Worm (Caenorhabditis elegans) whole organism, L4/young adult: ENCODE measurements around the gene ceh-92.

Experiments used
- W03F9.2 ChIP-seq: fragments of 150-350 bp; optimal IDR thresholded peaks from 2 replicates; lab custom pipeline; 2014; ENCODE audit warnings: missing biosample characterization, missing genetic modification characterization
- dao-5 ChIP-seq: sonication (generic microtip); optimal IDR thresholded peaks from 2 replicates; lab custom pipeline; 2016; ENCODE audit warnings: missing genotype, missing genetic modification characterization, moderate library complexity, missing compliant biosample characterization
- him-1 ChIP-seq: sonication (generic microtip); optimal IDR thresholded peaks from 2 replicates; lab custom pipeline; 2016; ENCODE audit warnings: missing genotype, missing genetic modification reagents, missing genetic modification characterization, missing compliant biosample characterization

The ceh-92 gene

DNA sequence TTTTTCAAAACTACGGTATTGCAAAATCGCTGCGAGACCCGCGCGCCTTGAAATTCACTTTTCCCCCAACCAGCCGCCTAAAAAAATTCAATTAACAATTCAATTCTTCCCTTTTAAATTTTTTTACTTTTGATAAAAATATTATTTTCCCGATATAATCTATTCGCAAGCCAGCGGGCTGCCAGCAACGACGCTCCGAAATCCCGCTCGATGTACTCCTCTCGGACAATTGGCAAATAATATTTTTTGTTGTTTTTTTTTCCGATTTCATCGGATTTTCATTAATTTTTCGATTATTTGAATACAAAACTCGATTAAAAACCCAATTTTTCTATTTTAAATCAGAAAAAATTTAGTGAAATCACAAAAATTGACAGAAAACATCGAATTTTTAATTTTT lies 34.4 kb downstream of the ceh-92 start:
- TF ChIP-seq him-1 (tag; lab: Kevin White, UChicago) (no peak), W03F9.2 (tag; lab: Kevin White, UChicago) (no peak), dao-5 (tag; lab: Kevin White, UChicago) (no peak)

ce11 chrIII:11616446-11616845 lies 35.0 kb downstream of the ceh-92 start, which contains the start of gene ceh-91:
Gene ceh-91, plus strand, starts transcription at chrIII:11616746.
- TF ChIP-seq dao-5 (tag; lab: Kevin White, UChicago) (no peak), him-1 (tag; lab: Kevin White, UChicago) (no peak), W03F9.2 (tag; lab: Kevin White, UChicago) (no peak)

DNA sequence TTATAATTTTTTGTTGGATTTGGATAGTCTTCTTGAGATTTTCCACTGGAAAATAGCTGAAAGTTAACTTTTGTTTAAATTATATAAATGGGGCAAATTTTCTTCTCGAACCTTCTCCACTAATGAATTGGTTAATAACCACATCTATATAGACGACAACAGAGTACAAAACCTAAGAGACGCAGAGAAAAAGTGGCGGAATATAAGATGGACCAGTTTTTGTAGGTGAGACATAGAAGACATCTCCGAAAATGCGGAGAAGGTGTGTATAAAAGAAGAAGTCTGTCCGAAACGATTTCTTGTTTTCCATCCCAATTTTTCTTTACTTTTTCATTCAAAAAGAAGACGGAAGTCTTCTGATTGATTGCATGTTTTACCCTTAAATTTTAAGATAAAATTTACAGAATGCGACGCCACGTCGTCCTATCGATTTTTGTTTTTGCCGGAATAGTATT lies 43.5 kb downstream of the ceh-92 start, which contains the start of gene gly-8:
TSS of gene gly-8 (plus strand) at position 405 of the 455 bp plus-strand sequence.
- TF ChIP-seq dao-5 (tag; lab: Kevin White, UChicago) (no peak), W03F9.2 (tag; lab: Kevin White, UChicago) (no peak), him-1 (tag; lab: Kevin White, UChicago) (no peak)

- TF ChIP-seq him-1 (tag; lab: Kevin White, UChicago) (no peak), dao-5 (tag; lab: Kevin White, UChicago) (no peak), W03F9.2 (tag; lab: Kevin White, UChicago) (no peak)
Measured at ce11 chrIII:11627631-11628030, 46.2 kb downstream of the ceh-92 start.

DNA sequence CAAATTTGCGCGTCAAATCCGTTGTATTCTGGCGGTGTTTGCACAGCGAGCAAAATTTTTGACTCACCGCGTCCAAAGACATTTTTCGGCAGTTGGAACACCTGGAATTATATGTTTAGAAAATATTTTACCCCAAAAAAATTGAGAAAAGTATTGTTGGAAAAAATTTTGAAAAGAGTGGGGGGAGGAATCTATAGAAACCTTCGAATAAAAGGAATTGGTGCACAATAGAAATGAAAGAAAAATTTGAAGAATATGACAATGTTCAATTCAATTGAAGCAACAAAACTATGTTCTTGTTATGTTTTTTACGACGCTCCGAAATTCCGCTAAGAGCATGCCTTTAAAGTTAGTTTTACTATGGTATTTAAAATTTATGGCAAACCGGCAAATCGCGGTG lies 48.0 kb downstream of the ceh-92 start, which contains the start of gene Y66A7A.7:
TSS of gene Y66A7A.7 (minus strand) at position 101 of the 400 bp plus-strand sequence.
- no peak for TF ChIP-seq W03F9.2 (tag; lab: Kevin White, UChicago)
- no peak for TF ChIP-seq him-1 (tag; lab: Kevin White, UChicago)

DNA sequence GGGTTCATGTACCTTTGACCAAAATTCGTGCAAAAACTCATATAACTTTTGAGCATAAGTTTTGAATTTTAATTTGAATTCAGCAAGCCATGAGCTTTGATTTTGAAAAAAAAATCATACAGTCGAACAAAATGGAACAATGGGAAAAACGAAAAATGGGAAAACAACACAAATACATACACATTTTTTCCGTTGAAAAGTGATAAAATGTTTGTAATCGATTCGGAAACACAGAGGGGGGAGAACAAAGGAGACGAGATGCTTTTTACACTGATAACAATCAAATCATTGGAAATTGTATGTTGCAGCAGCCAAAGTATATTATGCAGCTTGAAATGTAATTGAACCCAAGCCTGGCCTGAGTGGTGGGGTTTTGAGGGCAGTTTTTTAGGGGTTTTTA lies 49.7 kb downstream of the ceh-92 start:
- TF ChIP-seq him-1 (tag; lab: Kevin White, UChicago) (no peak), W03F9.2 (tag; lab: Kevin White, UChicago) (no peak), dao-5 (tag; lab: Kevin White, UChicago) (no peak)

- no peak for TF ChIP-seq W03F9.2 (tag; lab: Kevin White, UChicago)
- TF ChIP-seq him-1 (tag; lab: Kevin White, UChicago) = no peak
- no peak for TF ChIP-seq dao-5 (tag; lab: Kevin White, UChicago)
Measured at ce11 chrIII:11632376-11632775, 51.0 kb downstream of the ceh-92 start.

ce11 chrIII:11633444-11633843 lies 52.0 kb downstream of the ceh-92 start:
- no peak for TF ChIP-seq him-1 (tag; lab: Kevin White, UChicago)
- no peak for TF ChIP-seq W03F9.2 (tag; lab: Kevin White, UChicago)
- TF ChIP-seq dao-5 (tag; lab: Kevin White, UChicago) = no peak

DNA sequence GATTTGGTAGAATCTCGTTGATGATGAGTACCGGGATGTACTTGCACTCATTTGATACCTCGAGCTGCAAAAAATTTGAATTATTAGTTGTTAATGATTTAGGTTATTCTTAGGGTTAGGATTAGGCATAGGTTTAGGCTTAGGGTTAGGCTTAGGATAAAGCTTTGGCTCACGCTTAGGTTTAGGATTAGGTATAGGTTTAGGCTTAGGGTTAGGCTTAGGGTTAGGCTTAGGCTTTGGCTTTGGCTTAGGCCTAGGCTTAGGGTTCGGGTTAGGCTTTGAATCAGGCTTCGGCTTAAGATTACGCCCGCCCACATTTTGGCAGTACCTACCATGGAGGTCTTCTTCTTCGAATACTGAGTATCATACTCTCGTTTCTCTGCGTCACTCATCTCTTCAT lies 53.6 kb downstream of the ceh-92 start:
- no peak for TF ChIP-seq dao-5 (tag; lab: Kevin White, UChicago)
- TF ChIP-seq him-1 (tag; lab: Kevin White, UChicago) = no peak
- TF ChIP-seq W03F9.2 (tag; lab: Kevin White, UChicago) = no peak

- TF ChIP-seq W03F9.2 (tag; lab: Kevin White, UChicago) = no peak
- no peak for TF ChIP-seq him-1 (tag; lab: Kevin White, UChicago)
- TF ChIP-seq dao-5 (tag; lab: Kevin White, UChicago) = no peak
Measured at ce11 chrIII:11636740-11637139, 55.3 kb downstream of the ceh-92 start, which contains the start of gene tbx-33. Gene tbx-33, minus strand, starts transcription at chrIII:11636840.
